Fruit fly (Drosophila melanogaster): Measurements from ENCODE around the gene CG6023.

DNA sequence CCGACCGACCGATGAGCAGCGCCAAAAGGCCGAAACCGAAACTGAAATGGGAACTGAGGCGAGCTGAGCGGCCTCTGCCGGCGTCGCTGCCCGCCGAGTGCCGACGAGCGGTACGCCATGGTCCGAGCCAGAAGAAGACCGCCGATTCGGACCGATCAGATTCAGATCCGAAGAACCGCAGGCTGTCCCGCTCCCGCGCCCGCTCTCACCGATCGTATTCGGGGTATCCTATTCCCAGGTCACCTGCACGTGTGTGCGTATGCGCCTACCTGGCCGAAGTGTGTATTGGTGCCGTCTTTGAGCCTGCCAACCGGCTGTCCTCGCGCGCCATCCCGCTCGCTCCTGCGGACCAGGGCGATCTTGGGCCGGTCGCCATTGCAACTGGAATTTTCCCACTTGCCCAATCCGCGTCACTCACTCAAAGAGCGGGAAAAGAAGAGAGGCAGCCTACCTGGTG is 11.7 kb downstream of the CG6023 start, which contains the start of gene upd1:
- no peak for TF ChIP-seq CG1621 (tag; optimal IDR thresholded peaks at IDR 0.05)
- TF ChIP-seq Met (GFP tag; optimal IDR thresholded peaks at IDR 0.05), result no peak
- TF ChIP-seq Gug (GFP tag; IDR thresholded peaks at IDR 0.05), result no peak
- no peak for TF ChIP-seq Hr38 (GFP tag; optimal IDR thresholded peaks at IDR 0.05)
- TF ChIP-seq Blimp-1 (GFP tag; optimal IDR thresholded peaks at IDR 0.05), result no peak
- TF ChIP-seq Smox (GFP tag; optimal IDR thresholded peaks at IDR 0.05), result no peak
- TF ChIP-seq svp (GFP tag), result peak; percentile 39

Data from whole organism, prepupa.